Worm (Caenorhabditis elegans): ENCODE results near the gene C46F11.4.

DNA sequence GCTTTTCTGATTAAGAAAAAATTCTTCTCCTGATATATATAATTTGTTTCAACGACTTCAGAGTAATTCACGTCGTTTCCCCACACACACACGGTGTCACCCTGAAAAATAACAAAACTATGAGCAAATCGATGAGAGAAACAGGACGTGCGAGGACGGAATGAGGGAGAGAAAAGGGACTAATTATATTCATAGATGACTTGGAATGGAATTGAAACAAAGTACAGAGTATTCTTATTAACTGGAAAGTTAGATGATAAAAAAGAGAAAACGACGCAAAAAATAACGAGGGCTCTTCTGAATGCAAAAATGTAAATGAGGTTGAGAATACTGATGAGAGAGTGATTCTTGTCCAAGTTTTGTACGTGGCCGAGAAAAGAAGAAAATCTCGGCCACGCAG is 6.2 kb upstream of the C46F11.4 start, which contains the start of gene C46F11.6:
- TF ChIP-seq fos-1 (tag; optimal IDR thresholded peaks at IDR 0.05) (no peak), nhr-41 (GFP tag; IDR thresholded peaks at IDR 0.05) (no peak), daf-19 (GFP tag; conservative IDR thresholded peaks at IDR 0.05) (no peak), madf-5 (GFP tag; IDR thresholded peaks at IDR 0.05) (no peak), unc-39 (tag; optimal IDR thresholded peaks at IDR 0.05) (no peak), nhr-237 (tag; optimal IDR thresholded peaks at IDR 0.05) (no peak), lin-13 (GFP tag; optimal IDR thresholded peaks at IDR 0.05) (no peak), ceh-82 (tag; optimal IDR thresholded peaks at IDR 0.05) (no peak), skn-1 (tag; optimal IDR thresholded peaks at IDR 0.05) (no peak), fkh-10 (GFP tag; optimal IDR thresholded peaks at IDR 0.05) (no peak), lsy-2 (tag; optimal IDR thresholded peaks at IDR 0.05) (no peak), hlh-30 (tag; optimal IDR thresholded peaks at IDR 0.05; ENCODE audit: insufficient read depth) (no peak), vab-7 (GFP tag; IDR thresholded peaks at IDR 0.05) (no peak)
